Worm (Caenorhabditis elegans): ENCODE results near the gene R07E5.5.

The R07E5.5 gene

DNA sequence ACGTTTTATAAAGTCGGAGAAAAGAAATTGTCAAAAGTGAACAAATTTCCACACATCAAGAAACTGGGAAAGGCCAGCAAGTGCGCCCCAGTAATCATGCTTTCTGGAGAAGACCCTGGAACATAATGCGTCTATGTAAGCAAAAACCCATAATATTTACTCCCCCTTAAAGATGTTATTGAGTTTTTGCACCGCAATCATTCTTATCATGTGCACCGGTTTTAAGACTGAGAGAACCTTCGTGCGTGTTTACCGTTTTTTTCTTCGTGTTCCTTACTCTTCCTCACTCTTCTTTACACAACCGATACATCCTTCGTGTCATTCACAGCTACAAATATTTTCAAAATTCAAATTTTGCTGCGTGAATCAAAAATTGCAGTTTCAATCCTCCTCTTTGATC, 24.3 kb upstream of the R07E5.5 start:
- TF ChIP-seq B0261.1 (tag; optimal IDR thresholded peaks at IDR 0.05) = no peak
- TF ChIP-seq zfh-2 (GFP tag; conservative IDR thresholded peaks at IDR 0.05) = no peak
- no peak for TF ChIP-seq B0336.3 (GFP tag; IDR thresholded peaks at IDR 0.05)
- no peak for TF ChIP-seq ccch-3 (GFP tag; optimal IDR thresholded peaks at IDR 0.05)
- no peak for TF ChIP-seq F39B2.1 (GFP tag; IDR thresholded peaks at IDR 0.05)
- no peak for TF ChIP-seq hmg-1.2 (GFP tag; IDR thresholded peaks at IDR 0.05)
- TF ChIP-seq F49E8.2 (tag; optimal IDR thresholded peaks at IDR 0.05; ENCODE audit: insufficient read depth) = no peak
- no peak for TF ChIP-seq C17E4.6 (GFP tag; IDR thresholded peaks at IDR 0.05)
- no peak for TF ChIP-seq egl-44 (GFP tag; IDR thresholded peaks at IDR 0.05)
- TF ChIP-seq rpc-1 (optimal IDR thresholded peaks at IDR 0.05) = no peak
- no peak for TF ChIP-seq rpc-1 (tag; optimal IDR thresholded peaks at IDR 0.05)
- no peak for TF ChIP-seq hrde-1 (tag; optimal IDR thresholded peaks at IDR 0.05; ENCODE audit: borderline replicate concordance)
- no peak for TF ChIP-seq let-526 (GFP tag; IDR thresholded peaks at IDR 0.05)
- no peak for TF ChIP-seq hlh-26 (GFP tag; conservative IDR thresholded peaks at IDR 0.05)
- TF ChIP-seq D2030.7 (GFP tag; IDR thresholded peaks at IDR 0.05) = no peak
- TF ChIP-seq somi-1 (GFP tag; optimal IDR thresholded peaks at IDR 0.05) = no peak
- no peak for TF ChIP-seq F33H1.4 (GFP tag; IDR thresholded peaks at IDR 0.05)
- no peak for TF ChIP-seq madf-3 (GFP tag; IDR thresholded peaks at IDR 0.05)

DNA sequence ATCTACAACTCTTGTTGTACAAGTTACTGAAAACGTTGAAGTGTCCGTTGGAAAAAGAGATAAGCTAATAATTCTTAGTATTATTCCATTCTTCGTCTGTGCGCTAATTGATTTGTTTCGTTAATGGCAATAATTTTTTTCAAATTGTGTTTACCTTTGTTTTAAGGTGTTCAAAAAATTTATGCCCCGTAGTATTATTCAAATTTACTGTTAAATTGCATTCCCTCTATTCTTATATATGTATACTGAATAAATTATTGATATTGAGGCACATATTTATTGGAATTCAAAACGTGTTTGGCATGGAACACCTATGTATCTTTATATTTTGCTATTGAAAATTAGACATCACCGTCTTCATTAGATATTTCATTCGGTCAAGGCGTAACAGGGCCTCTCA, 22.4 kb upstream of the R07E5.5 start, which contains the start of gene pals-26:
pals-26 (plus strand) TSS at position 301 of the 400 bp plus-strand sequence.
- TF ChIP-seq F37B4.10 (GFP tag; IDR thresholded peaks at IDR 0.05) (no peak), snpc-1.3 (tag; optimal IDR thresholded peaks at IDR 0.05; ENCODE audit: insufficient read depth) (no peak), dpl-1 (GFP tag; optimal IDR thresholded peaks at IDR 0.05) (no peak), F33H1.4 (GFP tag; IDR thresholded peaks at IDR 0.05) (no peak), ama-1 (optimal IDR thresholded peaks at IDR 0.05) (no peak), ama-1 (GFP tag; optimal IDR thresholded peaks at IDR 0.05) (no peak), F23B12.7 (tag; optimal IDR thresholded peaks at IDR 0.05; ENCODE audit: insufficient read depth) (no peak), gei-17 (GFP tag; optimal IDR thresholded peaks at IDR 0.05) (no peak), mel-28 (tag; optimal IDR thresholded peaks at IDR 0.05; ENCODE audit: borderline replicate concordance) (no peak), Y56A3A.18 (GFP tag; IDR thresholded peaks at IDR 0.05) (no peak), attf-6 (GFP tag; IDR thresholded peaks at IDR 0.05) (no peak), ceh-100 (GFP tag; IDR thresholded peaks at IDR 0.05) (no peak), lin-35 (GFP tag; optimal IDR thresholded peaks at IDR 0.05) (no peak), ccch-3 (GFP tag; optimal IDR thresholded peaks at IDR 0.05) (no peak), bed-2 (GFP tag; IDR thresholded peaks at IDR 0.05) (no peak), hlh-26 (GFP tag; conservative IDR thresholded peaks at IDR 0.05) (no peak), ceh-27 (GFP tag; optimal IDR thresholded peaks at IDR 0.05) (no peak)

DNA sequence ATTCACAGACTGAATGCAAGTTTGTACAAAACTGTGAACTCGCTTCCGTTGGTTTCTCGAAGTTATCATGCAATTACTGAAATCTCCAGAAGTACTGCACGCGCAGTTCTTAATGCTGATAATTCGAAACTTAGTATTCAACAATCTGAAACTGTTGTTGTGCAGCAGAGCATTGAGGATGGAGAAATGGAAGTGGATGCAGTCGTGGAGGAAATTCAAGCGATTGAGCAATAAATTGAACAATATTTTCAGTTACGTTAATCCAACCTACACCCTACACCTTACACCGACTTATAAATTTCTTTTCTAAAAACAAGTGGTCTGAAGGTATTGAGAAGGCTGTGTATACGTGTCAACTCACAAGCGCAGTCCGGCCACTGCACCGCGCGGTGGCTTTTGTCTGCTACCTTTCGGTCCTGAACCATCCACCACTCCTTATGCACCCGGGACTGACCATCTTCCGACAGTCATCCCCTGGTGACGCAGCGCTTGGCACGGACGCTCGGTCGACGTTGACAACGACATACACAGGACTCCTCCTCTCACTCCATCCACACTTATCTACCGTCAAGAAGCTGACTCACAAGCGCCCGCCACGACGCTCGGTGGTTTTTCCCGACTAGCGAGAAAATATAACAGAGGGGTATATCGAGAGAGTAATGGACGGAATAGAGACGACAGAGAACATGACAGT, 18.5 kb upstream of the R07E5.5 start:
- TF ChIP-seq ztf-18 (tag; optimal IDR thresholded peaks at IDR 0.05) (peak; percentile 66), rec-8 (tag; optimal IDR thresholded peaks at IDR 0.05) (peak in 1 of 2 experiments; percentile 8), F33H1.4 (GFP tag; IDR thresholded peaks at IDR 0.05) (peak; percentile 47), K11D2.4 (GFP tag; IDR thresholded peaks at IDR 0.05) (peak; percentile 76), chd-7 (tag; optimal IDR thresholded peaks at IDR 0.05) (peak; percentile 59), ceh-40 (GFP tag; IDR thresholded peaks at IDR 0.05) (0 out of 2 replicates have a peak, but pooled peaks have one; percentile 33), rpc-1 (optimal IDR thresholded peaks at IDR 0.05) (peak; percentile 63), rpc-1 (tag; optimal IDR thresholded peaks at IDR 0.05) (peak; percentile 63), hmg-1.2 (GFP tag; IDR thresholded peaks at IDR 0.05) (peak; percentile 76), T07F8.4 (tag; optimal IDR thresholded peaks at IDR 0.05) (peak; percentile 2), ztf-26 (tag; optimal IDR thresholded peaks at IDR 0.05) (peak; percentile 60), zim-3 (tag; optimal IDR thresholded peaks at IDR 0.05) (peak; percentile 49), gei-17 (GFP tag; optimal IDR thresholded peaks at IDR 0.05) (peak; percentile 38), madf-10 (tag; optimal IDR thresholded peaks at IDR 0.05) (peak; percentile 9), somi-1 (GFP tag; optimal IDR thresholded peaks at IDR 0.05) (peak; percentile 1), ekl-4 (GFP tag; IDR thresholded peaks at IDR 0.05) (peak; percentile 52), rcor-1 (GFP tag; IDR thresholded peaks at IDR 0.05) (peak; percentile 57), ceh-100 (GFP tag; IDR thresholded peaks at IDR 0.05) (peak; percentile 25), cebp-2 (GFP tag; IDR thresholded peaks at IDR 0.05) (peak; percentile 16; the same call in 1 of the 2 replicates), ztf-28 (GFP tag; IDR thresholded peaks at IDR 0.05) (0 out of 2 replicates have a peak, but pooled peaks have one; percentile 39)
